Worm (Caenorhabditis elegans): ENCODE data around the gene atx-2.

DNA sequence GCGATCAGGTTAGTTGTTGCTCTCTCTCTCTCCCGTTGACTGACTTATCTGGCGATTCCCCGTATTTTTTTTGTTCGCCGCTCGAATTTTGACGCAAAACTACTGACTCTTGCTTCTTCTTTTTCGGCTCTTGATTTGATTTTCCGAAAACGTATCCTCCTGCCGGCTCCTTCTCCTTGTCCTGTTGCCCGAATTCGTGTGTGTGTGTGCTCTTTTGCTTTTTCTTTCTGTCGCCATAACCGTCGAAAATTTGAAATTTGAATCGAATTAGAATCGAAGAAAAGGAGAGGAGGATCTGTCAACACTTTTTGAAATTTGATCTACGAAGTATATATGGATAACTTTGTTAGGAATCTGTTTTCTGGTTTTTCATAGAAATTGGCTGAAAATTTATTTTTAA, 51.4 kb downstream of the atx-2 start:
- TF ChIP-seq mxl-3 (GFP tag; optimal IDR thresholded peaks at IDR 0.05): no peak
- TF ChIP-seq nhr-41 (GFP tag; IDR thresholded peaks at IDR 0.05): no peak
- no peak for TF ChIP-seq lin-13 (GFP tag; optimal IDR thresholded peaks at IDR 0.05)
- TF ChIP-seq dpl-1 (GFP tag; optimal IDR thresholded peaks at IDR 0.05): no peak
- TF ChIP-seq lin-15B (tag; optimal IDR thresholded peaks at IDR 0.05): no peak
- TF ChIP-seq hmg-1.1 (GFP tag; IDR thresholded peaks at IDR 0.05): no peak
- no peak for TF ChIP-seq unc-62 (GFP tag; optimal IDR thresholded peaks at IDR 0.05 in 1 of 2)
- no peak for TF ChIP-seq unc-62 (tag; optimal IDR thresholded peaks at IDR 0.05)
- TF ChIP-seq tra-1 (GFP tag; IDR thresholded peaks at IDR 0.05): no peak
